Worm (Caenorhabditis elegans) whole organism, midembryonic: Measurements from ENCODE around the gene ttr-17.

ENCODE experiments used
- flt-1 ChIP-seq: fragments of 200-800 bp; sonication (Bioruptor generic); IDR thresholded peaks from 2 replicates; pipeline ENCODE4 v1.3.6; 2022; ENCODE audit warnings: missing genetic modification characterization, missing compliant biosample characterization
- klf-2 ChIP-seq: fragments of 200-800 bp; sonication (Bioruptor generic); conservative IDR thresholded peaks from 2 replicates; pipeline ENCODE4 v1.3.6; 2022; ENCODE audit warnings: missing genetic modification reagents, missing genetic modification characterization, missing compliant biosample characterization
- ztf-23 ChIP-seq: fragments of 200-800 bp; sonication (Bioruptor generic); IDR thresholded peaks from 2 replicates; pipeline ENCODE4 v1.3.6; 2022; ENCODE audit warnings: missing genetic modification reagents, missing genetic modification characterization, missing compliant biosample characterization
- ztf-29 ChIP-seq: fragments of 200-800 bp; sonication (Bioruptor generic); IDR thresholded peaks from 2 replicates; pipeline ENCODE4 v1.3.6; 2022; ENCODE audit warnings: missing genetic modification reagents, missing genetic modification characterization, missing compliant biosample characterization

DNA sequence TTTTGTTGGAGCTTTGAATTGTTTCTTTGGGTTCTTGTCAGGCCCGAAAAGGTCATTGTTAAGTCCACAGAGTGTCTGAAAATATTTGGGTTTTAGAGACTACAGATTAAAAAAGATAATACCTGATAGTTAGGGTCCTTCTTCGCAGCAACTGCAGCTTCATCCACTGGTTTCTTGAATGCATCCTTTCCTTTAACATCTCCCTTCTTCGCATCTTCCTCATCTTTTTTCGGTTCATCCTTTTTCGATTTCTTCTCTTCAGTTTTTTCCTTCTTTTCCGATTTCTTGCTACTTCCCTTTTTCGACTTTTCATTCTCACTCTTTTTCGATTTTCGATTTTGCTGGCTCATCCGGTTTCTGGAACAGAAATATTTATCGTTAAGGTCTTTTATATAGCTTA, 36.7 kb upstream of the ttr-17 start:
- no peak for TF ChIP-seq ztf-29 (GFP tag; lab: Robert Waterston, UW)
- no peak for TF ChIP-seq flt-1 (GFP tag; lab: Robert Waterston, UW)
- no peak for TF ChIP-seq klf-2
- TF ChIP-seq ztf-23 (GFP tag; lab: Robert Waterston, UW), result no peak
